Fruit fly (Drosophila melanogaster): ENCODE data around the gene fws.

The fws gene

DNA sequence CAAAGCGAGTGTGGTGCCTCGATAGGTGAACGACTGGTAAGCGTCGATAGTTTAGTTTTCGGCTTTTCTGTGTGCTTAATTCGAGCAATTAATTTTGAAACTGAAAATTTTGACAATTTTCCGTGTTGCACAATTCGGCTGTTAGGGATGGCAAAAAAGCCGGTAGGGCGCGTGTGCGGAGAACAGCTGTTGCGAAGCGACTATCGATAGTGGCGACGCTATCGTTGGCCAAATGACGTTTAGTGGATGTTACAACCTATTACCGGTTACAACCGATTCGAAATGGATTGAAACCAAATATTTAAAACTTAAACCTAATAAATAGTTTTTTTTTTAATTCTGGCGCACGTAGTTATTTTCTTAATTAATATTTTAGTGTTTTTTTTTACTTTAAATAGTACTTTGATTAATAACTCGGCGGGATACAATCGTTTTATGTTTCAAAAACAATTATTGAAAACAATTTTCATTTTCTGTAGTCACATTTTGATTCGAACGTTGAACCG lies 20.2 kb upstream of the fws start, which contains the start of the genes mEFTs and Dhc36C (continued):
- peak; percentile 89 for TF ChIP-seq CG13287 (GFP tag; IDR thresholded peaks at IDR 0.05; ENCODE audit: partially characterized antibody)
- TF ChIP-seq so (GFP tag; IDR thresholded peaks at IDR 0.05), result no peak
- TF ChIP-seq dysf (GFP tag; IDR thresholded peaks at IDR 0.05), result no peak
- peak; percentile 51 for TF ChIP-seq trem (tag; optimal IDR thresholded peaks at IDR 0.05)
- TF ChIP-seq p53 (GFP tag; optimal IDR thresholded peaks at IDR 0.05), result no peak
- no peak for TF ChIP-seq chif (GFP tag; optimal IDR thresholded peaks at IDR 0.05)
- no peak for TF ChIP-seq CG12744 (GFP tag; optimal IDR thresholded peaks at IDR 0.05)
- no peak for TF ChIP-seq CG3847 (GFP tag; IDR thresholded peaks at IDR 0.05)
- TF ChIP-seq dmrt11E (tag; optimal IDR thresholded peaks at IDR 0.05), result no peak
- no peak for TF ChIP-seq sc (optimal IDR thresholded peaks at IDR 0.05)
- TF ChIP-seq sc (GFP tag; optimal IDR thresholded peaks at IDR 0.05), result no peak
- no peak for TF ChIP-seq CG10959 (GFP tag; IDR thresholded peaks at IDR 0.05)
- no peak for TF ChIP-seq CG8944 (GFP tag; optimal IDR thresholded peaks at IDR 0.05)
- no peak; the same call in 2 of the 3 replicates for TF ChIP-seq CG11456 (GFP tag; IDR thresholded peaks at IDR 0.05)
- no peak for TF ChIP-seq Elba2 (GFP tag; optimal IDR thresholded peaks at IDR 0.05)
- TF ChIP-seq lola (GFP tag; optimal IDR thresholded peaks at IDR 0.05), result no peak
- peak; percentile 65 for TF ChIP-seq ato (GFP tag; IDR thresholded peaks at IDR 0.05; ENCODE audit: partially characterized antibody)
- TF ChIP-seq CG33557 (GFP tag; optimal IDR thresholded peaks at IDR 0.05), result no peak
- no peak for TF ChIP-seq PHDP (tag; optimal IDR thresholded peaks at IDR 0.05)
- TF ChIP-seq gt (GFP tag; IDR thresholded peaks at IDR 0.05), result no peak
- TF ChIP-seq CG16779 (GFP tag; IDR thresholded peaks at IDR 0.05), result no peak
- no peak for TF ChIP-seq tap (tag; optimal IDR thresholded peaks at IDR 0.05)
- TF ChIP-seq Drgx (GFP tag; IDR thresholded peaks at IDR 0.05), result no peak
- TF ChIP-seq insv (GFP tag; optimal IDR thresholded peaks at IDR 0.05), result no peak
- TF ChIP-seq Camta (GFP tag; optimal IDR thresholded peaks at IDR 0.05), result no peak
- TF ChIP-seq CG9609 (GFP tag; optimal IDR thresholded peaks at IDR 0.05), result no peak
- TF ChIP-seq fd96Cb (tag; optimal IDR thresholded peaks at IDR 0.05), result no peak
- TF ChIP-seq disco-r (GFP tag; optimal IDR thresholded peaks at IDR 0.05), result no peak
- no peak for TF ChIP-seq CG9727 (GFP tag; optimal IDR thresholded peaks at IDR 0.05)
- TF ChIP-seq CG7987 (GFP tag; optimal IDR thresholded peaks at IDR 0.05), result no peak
- no peak for TF ChIP-seq CG8478 (optimal IDR thresholded peaks at IDR 0.05)
- TF ChIP-seq kah (GFP tag; optimal IDR thresholded peaks at IDR 0.05), result no peak
- TF ChIP-seq stwl (tag; optimal IDR thresholded peaks at IDR 0.05), result peak; percentile 70
- TF ChIP-seq CG17612 (GFP tag; IDR thresholded peaks at IDR 0.05), result no peak
- TF ChIP-seq HmgD (GFP tag; optimal IDR thresholded peaks at IDR 0.05), result peak; percentile 15
- peak; percentile 69 for TF ChIP-seq nerfin-2 (GFP tag; IDR thresholded peaks at IDR 0.05; ENCODE audit: partially characterized antibody)
- no peak for TF ChIP-seq CrebB (tag; optimal IDR thresholded peaks at IDR 0.05)
- no peak for TF ChIP-seq ftz-f1 (GFP tag; optimal IDR thresholded peaks at IDR 0.05)
- TF ChIP-seq Doc3 (GFP tag; IDR thresholded peaks at IDR 0.05; ENCODE audit: partially characterized antibody), result peak; percentile 76
- peak; percentile 72 for TF ChIP-seq YL-1 (GFP tag; optimal IDR thresholded peaks at IDR 0.05)
- TF ChIP-seq run (tag; optimal IDR thresholded peaks at IDR 0.05), result no peak
- TF ChIP-seq ab (GFP tag; optimal IDR thresholded peaks at IDR 0.05), result no peak
- no peak for TF ChIP-seq CG16815 (GFP tag; optimal IDR thresholded peaks at IDR 0.05)
- TF ChIP-seq Scr (GFP tag; IDR thresholded peaks at IDR 0.05; ENCODE audit: partially characterized antibody), result peak; percentile 88
- TF ChIP-seq gsb (GFP tag; IDR thresholded peaks at IDR 0.05), result no peak
- no peak for TF ChIP-seq CG17802 (tag; optimal IDR thresholded peaks at IDR 0.05)
- peak; percentile 36 for TF ChIP-seq CG9797 (GFP tag; optimal IDR thresholded peaks at IDR 0.05)
- TF ChIP-seq CG6175 (GFP tag; IDR thresholded peaks at IDR 0.05), result no peak
- TF ChIP-seq cwo (GFP tag; optimal IDR thresholded peaks at IDR 0.05), result no peak
- no peak for TF ChIP-seq ara (GFP tag; IDR thresholded peaks at IDR 0.05)
- TF ChIP-seq CG12299 (tag; optimal IDR thresholded peaks at IDR 0.05), result no peak
- no peak for TF ChIP-seq CG12391 (tag; optimal IDR thresholded peaks at IDR 0.05)

All from whole organism, embryonic.